Fruit fly (Drosophila melanogaster) whole organism, embryonic: ENCODE data around the gene CG15333.

Experiments
- CG10565 ChIP-seq: fragments of 200-800 bp; sonication (Bioruptor generic); optimal IDR thresholded peaks from 3 replicates; lab custom pipeline; 2016; ENCODE audit warnings: missing biosample characterization, mild to moderate bottlenecking, missing genetic modification characterization
- CG11398 ChIP-seq: fragments of 200-800 bp; sonication (Bioruptor generic); optimal IDR thresholded peaks from 2 replicates; lab custom pipeline; 2016; ENCODE audit warnings: missing biosample characterization, missing genetic modification characterization
- CG11456 ChIP-seq: fragments of 200-800 bp; sonication (Bioruptor generic); IDR thresholded peaks from 3 replicates; pipeline ENCODE4 v1.3.6; 2022; ENCODE audit warnings: missing biosample characterization, missing genetic modification characterization
- CG12744 ChIP-seq: fragments of 200-800 bp; sonication (Bioruptor generic); optimal IDR thresholded peaks from 2 replicates; lab custom pipeline; 2016; ENCODE audit warnings: missing biosample characterization, missing genetic modification characterization
- CG13894 ChIP-seq: fragments of 200-800 bp; sonication (Bioruptor generic); optimal IDR thresholded peaks from 3 replicates; lab custom pipeline; 2018; ENCODE audit warnings: missing biosample characterization, mild to moderate bottlenecking, missing genetic modification characterization, moderate library complexity
- CG15269 ChIP-seq: fragments of 200-800 bp; sonication (Bioruptor generic); optimal IDR thresholded peaks from 2 replicates; lab custom pipeline; 2018; ENCODE audit warnings: missing biosample characterization, mild to moderate bottlenecking, missing genetic modification characterization, moderate library complexity
- CG16815 ChIP-seq: fragments of 200-800 bp; sonication (Bioruptor generic); optimal IDR thresholded peaks from 3 replicates; lab custom pipeline; 2017; ENCODE audit warnings: missing biosample characterization, mild to moderate bottlenecking, missing genetic modification characterization
- CG17568 ChIP-seq: fragments of 200-800 bp; sonication (Bioruptor generic); optimal IDR thresholded peaks from 2 replicates; lab custom pipeline; 2018; ENCODE audit warnings: missing biosample characterization, mild to moderate bottlenecking, missing genetic modification characterization, moderate library complexity
- CG2199 ChIP-seq: fragments of 200-800 bp; sonication (Bioruptor generic); IDR thresholded peaks from 3 replicates; pipeline ENCODE4 v1.3.6; 2022; ENCODE audit warnings: missing biosample characterization, missing genetic modification characterization
- CG2712 ChIP-seq: fragments of 200-800 bp; optimal IDR thresholded peaks from 3 replicates; lab custom pipeline; 2019; ENCODE audit warnings: missing biosample characterization, mild to moderate bottlenecking, missing genetic modification characterization, moderate library complexity
- CG3065 ChIP-seq: fragments of 200-800 bp; sonication (Bioruptor generic); optimal IDR thresholded peaks from 2 replicates; lab custom pipeline; 2016; ENCODE audit warnings: missing biosample characterization, missing genetic modification characterization
- CG32772 ChIP-seq: fragments of 200-800 bp; sonication (Bioruptor generic); IDR thresholded peaks from 2 replicates; pipeline ENCODE4 v1.3.6; 2022; ENCODE audit warnings: missing biosample characterization, missing genetic modification characterization
- CG33557 ChIP-seq: fragments of 200-800 bp; sonication (Bioruptor generic); optimal IDR thresholded peaks from 2 replicates; lab custom pipeline; 2019; ENCODE audit warnings: missing biosample characterization, mild to moderate bottlenecking, missing genetic modification characterization, moderate library complexity
- CG4707 ChIP-seq: fragments of 200-800 bp; sonication (Bioruptor generic); optimal IDR thresholded peaks from 2 replicates; lab custom pipeline; 2018; ENCODE audit warnings: missing biosample characterization, mild to moderate bottlenecking, missing genetic modification characterization, moderate library complexity
- CG5245 ChIP-seq: fragments of 200-800 bp; sonication (Bioruptor generic); optimal IDR thresholded peaks from 3 replicates; lab custom pipeline; 2016; ENCODE audit warnings: missing biosample characterization, missing genetic modification characterization
- CG6765 ChIP-seq: fragments of 200-800 bp; sonication (Bioruptor generic); optimal IDR thresholded peaks from 3 replicates; lab custom pipeline; 2017; ENCODE audit warnings: missing biosample characterization, mild to moderate bottlenecking, missing genetic modification characterization
- CG7556 ChIP-seq: fragments of 200-800 bp; sonication (Bioruptor generic); optimal IDR thresholded peaks from 2 replicates; lab custom pipeline; 2017; ENCODE audit warnings: missing biosample characterization, mild to moderate bottlenecking, missing genetic modification characterization
- CG8478 ChIP-seq: fragments of >200 bp; optimal IDR thresholded peaks from 2 replicates; lab custom pipeline; 2018
- CG9215 ChIP-seq: fragments of 200-800 bp; sonication (Bioruptor generic); IDR thresholded peaks from 2 replicates; pipeline ENCODE4 v1.3.6; 2022; ENCODE audit warnings: missing biosample characterization, missing genetic modification characterization
- Dbx ChIP-seq: fragments of 200-800 bp; sonication (Bioruptor generic); IDR thresholded peaks from 3 replicates; pipeline ENCODE4 v1.3.6; 2022; ENCODE audit warnings: missing biosample characterization, missing genetic modification characterization
- Deaf1 ChIP-seq: fragments of 200-800 bp; optimal IDR thresholded peaks from 3 replicates; lab custom pipeline; 2019; ENCODE audit warnings: missing biosample characterization, mild to moderate bottlenecking, missing genetic modification characterization, moderate library complexity
- Dfd ChIP-seq, 2 experiments: fragments of >200 bp; optimal IDR thresholded peaks; 2 replicates each; lab custom pipeline; 2017; ENCODE audit warnings: missing biosample characterization in 2 of 2, missing genetic modification characterization in 2 of 2
- Dp ChIP-seq: fragments of 200-800 bp; sonication (Bioruptor generic); optimal IDR thresholded peaks from 2 replicates; lab custom pipeline; 2018; ENCODE audit warnings: missing biosample characterization, mild to moderate bottlenecking, missing genetic modification characterization, moderate library complexity
- Dref ChIP-seq: fragments of 200-800 bp; sonication (Bioruptor generic); IDR thresholded peaks from 2 replicates; pipeline ENCODE4 v1.3.6; 2022; ENCODE audit warnings: missing biosample characterization, missing genetic modification characterization
- E2f1 ChIP-seq: fragments of 200-800 bp; sonication (Bioruptor generic); IDR thresholded peaks from 2 replicates; pipeline ENCODE4 v1.3.6; 2022; ENCODE audit warnings: missing biosample characterization, missing genetic modification characterization
- Eip74EF ChIP-seq, 2 experiments: fragments of 200-800 bp in 1 of 2; fragments of >200 bp in 1 of 2; sonication (Bioruptor generic) in 1 of 2; optimal IDR thresholded peaks; 2 replicates each; lab custom pipeline; 2017 to 2019; ENCODE audit warnings: missing biosample characterization in 2 of 2, missing genetic modification characterization in 2 of 2, mild to moderate bottlenecking in 1 of 2, moderate library complexity in 1 of 2
- Myb ChIP-seq: fragments of 200-800 bp; sonication (Bioruptor generic); optimal IDR thresholded peaks from 2 replicates; lab custom pipeline; 2016; ENCODE audit warnings: missing biosample characterization, missing genetic modification characterization
- Oaz ChIP-seq: fragments of 200-800 bp; sonication (Bioruptor generic); IDR thresholded peaks from 2 replicates; pipeline ENCODE4 v1.3.6; 2022; ENCODE audit warnings: missing biosample characterization, missing genetic modification characterization
- Optix ChIP-seq: fragments of 200-800 bp; sonication (Bioruptor generic); IDR thresholded peaks from 3 replicates; pipeline ENCODE4 v1.3.6; 2022; ENCODE audit warnings: missing biosample characterization, missing genetic modification characterization
- Pdp1 ChIP-seq, 2 experiments: fragments of 200-800 bp; sonication (Bioruptor generic); optimal IDR thresholded peaks; 3 replicates each; lab custom pipeline; 2016; ENCODE audit warnings: missing biosample characterization in 2 of 2, missing genetic modification characterization in 2 of 2, mild to moderate bottlenecking in 1 of 2, moderate library complexity in 1 of 2
- Side ChIP-seq: fragments of 200-800 bp; sonication (Bioruptor generic); optimal IDR thresholded peaks from 2 replicates; lab custom pipeline; 2016; ENCODE audit warnings: missing biosample characterization, missing genetic modification characterization
- amos ChIP-seq: fragments of 200-800 bp; sonication (Bioruptor generic); IDR thresholded peaks from 2 replicates; pipeline ENCODE4 v1.3.6; 2022; ENCODE audit warnings: missing biosample characterization, missing genetic modification characterization; ENCODE audit not compliant: partially characterized antibody
- ara ChIP-seq: fragments of 200-800 bp; sonication (Bioruptor generic); IDR thresholded peaks from 2 replicates; pipeline ENCODE4 v1.3.6; 2022; ENCODE audit warnings: missing biosample characterization, missing genetic modification characterization
- bigmax ChIP-seq: fragments of 200-800 bp; sonication (Bioruptor generic); optimal IDR thresholded peaks from 2 replicates; lab custom pipeline; 2018; ENCODE audit warnings: missing biosample characterization, mild to moderate bottlenecking, missing genetic modification characterization
- dmrt99B ChIP-seq: fragments of 200-800 bp; sonication (Bioruptor generic); optimal IDR thresholded peaks from 2 replicates; lab custom pipeline; 2018; ENCODE audit warnings: missing biosample characterization, mild to moderate bottlenecking, missing genetic modification characterization, moderate library complexity
- gce ChIP-seq: fragments of 200-800 bp; sonication (Bioruptor generic); IDR thresholded peaks from 3 replicates; pipeline ENCODE4 v1.3.6; 2022; ENCODE audit warnings: missing biosample characterization, missing genetic modification characterization
- hb ChIP-seq: fragments of 200-800 bp; sonication (Bioruptor generic); IDR thresholded peaks from 3 replicates; pipeline ENCODE4 v1.3.6; 2022; ENCODE audit warnings: missing biosample characterization, missing genetic modification characterization; ENCODE audit not compliant: partially characterized antibody
- hbn ChIP-seq: fragments of 200-800 bp; sonication (Bioruptor generic); IDR thresholded peaks from 2 replicates; pipeline ENCODE4 v1.3.6; 2022; ENCODE audit warnings: missing biosample characterization, missing genetic modification characterization; ENCODE audit not compliant: partially characterized antibody
- inv ChIP-seq: fragments of 200-800 bp; sonication (Bioruptor generic); IDR thresholded peaks from 2 replicates; pipeline ENCODE4 v1.3.6; 2022; ENCODE audit warnings: missing biosample characterization, missing genetic modification characterization; ENCODE audit not compliant: partially characterized antibody
- jumu ChIP-seq: fragments of 200-800 bp; sonication (Bioruptor generic); optimal IDR thresholded peaks from 3 replicates; lab custom pipeline; 2016; ENCODE audit warnings: missing biosample characterization, missing genetic modification characterization
- ken ChIP-seq: fragments of 200-800 bp; sonication (Bioruptor generic); IDR thresholded peaks from 3 replicates; pipeline ENCODE4 v1.3.6; 2022; ENCODE audit warnings: missing biosample characterization, missing genetic modification characterization
- lab ChIP-seq: fragments of 200-800 bp; sonication (Bioruptor generic); optimal IDR thresholded peaks from 3 replicates; lab custom pipeline; 2017; ENCODE audit warnings: missing biosample characterization, missing genetic modification characterization, mild to moderate bottlenecking, moderate library complexity, missing genetic modification reagents
- mam ChIP-seq: fragments of 200-800 bp; sonication (Bioruptor generic); optimal IDR thresholded peaks from 3 replicates; lab custom pipeline; 2016; ENCODE audit warnings: missing biosample characterization, missing genetic modification characterization
- onecut ChIP-seq: fragments of 200-800 bp; sonication (Bioruptor generic); IDR thresholded peaks from 2 replicates; pipeline ENCODE4 v1.3.6; 2022; ENCODE audit warnings: missing biosample characterization, missing genetic modification characterization
- otp ChIP-seq: fragments of 200-800 bp; sonication (Bioruptor generic); IDR thresholded peaks from 3 replicates; pipeline ENCODE4, ENCODE4 v1.3.6; 2022; ENCODE audit warnings: missing biosample characterization, missing genetic modification characterization
- pho ChIP-seq: fragments of 200-800 bp; sonication (Bioruptor generic); optimal IDR thresholded peaks from 2 replicates; lab custom pipeline; 2016; ENCODE audit warnings: missing biosample characterization, missing genetic modification characterization
- tll ChIP-seq, 2 experiments: fragments of 200-800 bp in 1 of 2; fragments of >200 bp in 1 of 2; sonication (Bioruptor generic) in 1 of 2; optimal IDR thresholded peaks; 2 replicates each; lab custom pipeline; 2017 to 2019; ENCODE audit warnings: missing biosample characterization in 2 of 2, missing genetic modification characterization in 2 of 2, mild to moderate bottlenecking in 1 of 2, moderate library complexity in 1 of 2
- tup ChIP-seq: fragments of 200-800 bp; sonication (Bioruptor generic); optimal IDR thresholded peaks from 2 replicates; lab custom pipeline; 2016; ENCODE audit warnings: missing biosample characterization, mild to moderate bottlenecking, missing genetic modification characterization, moderate library complexity
- tx ChIP-seq: fragments of 200-800 bp; sonication (Bioruptor generic); optimal IDR thresholded peaks from 2 replicates; lab custom pipeline; 2016; ENCODE audit warnings: missing biosample characterization, missing genetic modification characterization
- vnd ChIP-seq: fragments of 200-800 bp; sonication (Bioruptor generic); IDR thresholded peaks from 3 replicates; pipeline ENCODE4 v1.3.6; 2022; ENCODE audit warnings: missing biosample characterization, missing genetic modification characterization; ENCODE audit not compliant: partially characterized antibody

The CG15333 gene

dm6 chrX:7972363-7972942 lies 48.7 kb downstream of the CG15333 start (continued):
- TF ChIP-seq tll (GFP tag; optimal IDR thresholded peaks at IDR 0.05; lab: Kevin White, UChicago) (no peak), Dfd (GFP tag; optimal IDR thresholded peaks at IDR 0.05; lab: Kevin White, UChicago) (no peak), dmrt99B (tag; lab: Kevin White, UChicago) (peak; percentile 92), onecut (GFP tag; lab: Robert Waterston, UW) (peak; percentile 87), CG9215 (GFP tag; lab: Robert Waterston, UW) (peak; percentile 52), CG10565 (GFP tag; lab: Kevin White, UChicago) (peak; percentile 11), CG2712 (tag; lab: Kevin White, UChicago) (peak; percentile 88), pho (GFP tag; lab: Kevin White, UChicago) (no peak), CG17568 (GFP tag; lab: Kevin White, UChicago) (peak; percentile 83), CG5245 (GFP tag; lab: Kevin White, UChicago) (peak; percentile 90), ara (GFP tag; lab: Robert Waterston, UW) (peak; percentile 94), inv (GFP tag; lab: Robert Waterston, UW) (no peak), CG2199 (peak; percentile 86; the same call in 2 of the 3 replicates), Oaz (peak; percentile 71), mam (peak; percentile 58), CG13894 (tag; lab: Kevin White, UChicago) (peak; percentile 55), Deaf1 (tag; lab: Kevin White, UChicago) (peak; percentile 40), CG4707 (peak; percentile 77), otp (GFP tag; lab: Robert Waterston, UW) (peak; percentile 82), Pdp1 (GFP tag; optimal IDR thresholded peaks at IDR 0.05; lab: Kevin White, UChicago) (peak; percentile 67 to 78), Side (peak; percentile 51), CG3065 (GFP tag; lab: Kevin White, UChicago) (peak; percentile 65), CG6765 (GFP tag; lab: Kevin White, UChicago) (peak; percentile 50), Dbx (GFP tag; lab: Robert Waterston, UW) (peak; percentile 74), ken (GFP tag; lab: Robert Waterston, UW) (peak; percentile 94), jumu (GFP tag; lab: Kevin White, UChicago) (peak; percentile 52), tx (peak; percentile 5), hb (GFP tag; lab: Robert Waterston, UW) (no peak), vnd (GFP tag; lab: Robert Waterston, UW) (no peak), CG33557 (GFP tag; lab: Kevin White, UChicago) (peak; percentile 71), CG11398 (GFP tag; lab: Kevin White, UChicago) (peak; percentile 21), E2f1 (GFP tag; lab: Robert Waterston, UW) (peak; percentile 86), CG15269 (peak; percentile 87), Eip74EF (GFP tag; optimal IDR thresholded peaks at IDR 0.05; lab: Kevin White, UChicago) (peak in 1 of 2 experiments; percentile 82), tup (GFP tag; lab: Kevin White, UChicago) (peak; percentile 61), gce (GFP tag; lab: Robert Waterston, UW) (peak; percentile 87), CG11456 (GFP tag; lab: Robert Waterston, UW) (peak; percentile 88), amos (GFP tag; lab: Robert Waterston, UW) (no peak), bigmax (GFP tag; lab: Kevin White, UChicago) (no peak), hbn (GFP tag; lab: Robert Waterston, UW) (no peak), Optix (GFP tag; lab: Robert Waterston, UW) (peak; percentile 89), lab (GFP tag; lab: Kevin White, UChicago) (peak; percentile 94), Dref (GFP tag; lab: Robert Waterston, UW) (no peak), CG16815 (GFP tag; lab: Kevin White, UChicago) (peak; percentile 80), CG7556 (GFP tag; lab: Kevin White, UChicago) (peak; percentile 90), CG32772 (GFP tag; lab: Robert Waterston, UW) (peak; percentile 88), CG8478 (lab: Kevin White, UChicago) (no peak), Myb (GFP tag; lab: Kevin White, UChicago) (peak; percentile 33), CG12744 (GFP tag; lab: Kevin White, UChicago) (peak; percentile 21), Dp (GFP tag; lab: Kevin White, UChicago) (no peak)
